Worm (Caenorhabditis elegans) whole organism, L1 larva: ENCODE data around the gene elli-1.

ENCODE experiments used
- alr-1 ChIP-seq: fragments of 200-800 bp; sonication (Bioruptor generic); optimal IDR thresholded peaks from 2 replicates; lab custom pipeline; 2018; ENCODE audit warnings: borderline replicate concordance, mild to moderate bottlenecking, missing genetic modification characterization, missing compliant biosample characterization
- fkh-10 ChIP-seq: sonication (generic microtip); optimal IDR thresholded peaks from 2 replicates; lab custom pipeline; 2017; ENCODE audit warnings: missing biosample characterization, missing genetic modification reagents, missing genetic modification characterization
- lin-13 ChIP-seq: fragments of 150-350 bp; optimal IDR thresholded peaks from 2 replicates; lab custom pipeline; 2014; ENCODE audit warnings: missing biosample characterization, missing genetic modification reagents, missing genetic modification characterization
- lir-3 ChIP-seq: sonication (generic microtip); optimal IDR thresholded peaks from 2 replicates; lab custom pipeline; 2016; ENCODE audit warnings: mild to moderate bottlenecking, missing genetic modification characterization, moderate library complexity, missing compliant biosample characterization; ENCODE audit not compliant: poor library complexity

- TF ChIP-seq lin-13 (GFP tag; lab: Kevin White, UChicago) (no peak), lir-3 (tag; lab: Kevin White, UChicago) (no peak), alr-1 (no peak), fkh-10 (no peak)
Measured at ce11 chrIV:8778045-8778444, 23.4 kb upstream of the elli-1 start, which contains the start of gene C33D9.6.
